Worm (Caenorhabditis elegans): ENCODE measurements around the gene Y77E11A.12.

ce11 chrIV:1460686-1461085 is 14.2 kb downstream of the Y77E11A.12 start, which contains the start of gene col-106:
- TF ChIP-seq cnd-1 (tag; optimal IDR thresholded peaks at IDR 0.05) (no peak), mep-1 (tag; optimal IDR thresholded peaks at IDR 0.05) (no peak), unc-39 (tag; optimal IDR thresholded peaks at IDR 0.05) (no peak), mls-2 (tag; optimal IDR thresholded peaks at IDR 0.05) (no peak), blmp-1 (tag; optimal IDR thresholded peaks at IDR 0.05) (no peak), nhr-12 (tag; optimal IDR thresholded peaks at IDR 0.05) (no peak), nhr-28 (tag; optimal IDR thresholded peaks at IDR 0.05) (no peak), lsy-2 (tag; optimal IDR thresholded peaks at IDR 0.05) (no peak), ces-1 (GFP tag; optimal IDR thresholded peaks at IDR 0.05) (no peak)
